Worm (Caenorhabditis elegans) whole organism, young adult: ENCODE results near the gene D2085.7.
A peak's percentile ranks its signal among the peaks of the same experiment; 100 is the strongest.

Source experiments
- C17E4.6 ChIP-seq: fragments of 200-800 bp; sonication (Bioruptor generic); IDR thresholded peaks from 2 replicates; pipeline ENCODE4 v1.3.6; 2022; ENCODE audit warnings: missing genetic modification reagents, missing genetic modification characterization, missing compliant biosample characterization
- F33H1.4 ChIP-seq: fragments of 200-800 bp; sonication (Bioruptor generic); IDR thresholded peaks from 2 replicates; pipeline ENCODE4 v1.3.6; 2022; ENCODE audit warnings: missing genetic modification reagents, missing genetic modification characterization, missing compliant biosample characterization
- F37B4.10 ChIP-seq: fragments of 200-800 bp; sonication (Bioruptor generic); IDR thresholded peaks from 2 replicates; pipeline ENCODE4 v1.3.6; 2022; ENCODE audit warnings: missing genetic modification characterization, missing compliant biosample characterization
- K11D2.4 ChIP-seq: fragments of 200-800 bp; sonication (Bioruptor generic); IDR thresholded peaks from 2 replicates; pipeline ENCODE4 v1.3.6; 2022; ENCODE audit warnings: missing genetic modification reagents, missing genetic modification characterization, missing compliant biosample characterization
- T07F8.4 ChIP-seq: sonication (generic microtip); optimal IDR thresholded peaks from 2 replicates; lab custom pipeline; 2016; ENCODE audit warnings: mild to moderate bottlenecking, missing genetic modification characterization, moderate library complexity, missing compliant biosample characterization
- T26A5.8 ChIP-seq: sonication (generic microtip); optimal IDR thresholded peaks from 2 replicates; lab custom pipeline; 2016; ENCODE audit warnings: missing genetic modification characterization, missing compliant biosample characterization
- Y56A3A.18 ChIP-seq: fragments of 200-800 bp; sonication (Bioruptor generic); IDR thresholded peaks from 2 replicates; pipeline ENCODE4 v1.3.6; 2022; ENCODE audit warnings: missing genetic modification reagents, missing genetic modification characterization, missing compliant biosample characterization
- ZK185.1 ChIP-seq: sonication (generic microtip); optimal IDR thresholded peaks from 2 replicates; lab custom pipeline; 2016; ENCODE audit warnings: mild to moderate bottlenecking, missing genetic modification characterization, missing compliant biosample characterization; ENCODE audit not compliant: poor library complexity, severe bottlenecking
- aptf-3 ChIP-seq: fragments of 200-800 bp; sonication (Bioruptor generic); IDR thresholded peaks from 2 replicates; pipeline ENCODE4 v1.3.6; 2022; ENCODE audit warnings: missing genetic modification characterization, missing compliant biosample characterization
- athp-1 ChIP-seq: sonication (generic microtip); optimal IDR thresholded peaks from 2 replicates; lab custom pipeline; 2017; ENCODE audit warnings: mild to moderate bottlenecking, missing genetic modification characterization, missing compliant biosample characterization
- attf-3 ChIP-seq: fragments of 200-800 bp; sonication (Bioruptor generic); conservative IDR thresholded peaks from 2 replicates; pipeline ENCODE4 v1.3.6; 2022; ENCODE audit warnings: missing genetic modification reagents, missing genetic modification characterization, missing compliant biosample characterization
- cebp-1 ChIP-seq, 2 experiments: fragments of 200-800 bp in 1 of 2; sonication (Bioruptor generic) in 1 of 2; sonication (generic microtip) in 1 of 2; IDR thresholded peaks in 1 of 2; optimal IDR thresholded peaks in 1 of 2; 2 replicates each; pipeline versions ENCODE4 v1.3.6 to Lab custom; 2017 to 2022; ENCODE audit warnings: missing compliant biosample characterization in 2 of 2, missing genetic modification characterization in 2 of 2, mild to moderate bottlenecking in 1 of 2, missing genetic modification reagents in 1 of 2, moderate library complexity in 1 of 2
- dox-1 ChIP-seq: fragments of 200-800 bp; sonication (Bioruptor generic); IDR thresholded peaks from 2 replicates; pipeline ENCODE4 v1.3.6; 2022; ENCODE audit warnings: missing genetic modification reagents, missing genetic modification characterization, missing compliant biosample characterization
- dpl-1 ChIP-seq: fragments of 150-350 bp; optimal IDR thresholded peaks from 2 replicates; lab custom pipeline; 2014; ENCODE audit warnings: missing biosample characterization, missing genetic modification reagents, missing genetic modification characterization
- efl-1 ChIP-seq: fragments of 150-350 bp; optimal IDR thresholded peaks from 2 replicates; lab custom pipeline; 2014; ENCODE audit warnings: missing biosample characterization, missing genetic modification reagents, missing genetic modification characterization
- egl-18 ChIP-seq: fragments of 200-800 bp; sonication (Bioruptor generic); IDR thresholded peaks from 2 replicates; pipeline ENCODE4 v1.3.6; 2022; ENCODE audit warnings: missing genetic modification reagents, missing genetic modification characterization, missing compliant biosample characterization
- ets-4 ChIP-seq: fragments of 200-800 bp; sonication (Bioruptor generic); optimal IDR thresholded peaks from 2 replicates; lab custom pipeline; 2018; ENCODE audit warnings: mild to moderate bottlenecking, missing genetic modification characterization, missing compliant biosample characterization
- him-1 ChIP-seq: sonication (generic microtip); optimal IDR thresholded peaks from 2 replicates; lab custom pipeline; 2016; ENCODE audit warnings: missing genotype, missing genetic modification reagents, missing genetic modification characterization, missing compliant biosample characterization
- hlh-26 ChIP-seq: fragments of 200-800 bp; sonication (Bioruptor generic); conservative IDR thresholded peaks from 2 replicates; pipeline ENCODE4 v1.3.6; 2022; ENCODE audit warnings: missing genetic modification reagents, missing genetic modification characterization, missing compliant biosample characterization
- hmg-1.2 ChIP-seq: fragments of 200-800 bp; sonication (Bioruptor generic); IDR thresholded peaks from 2 replicates; pipeline ENCODE4 v1.3.6; 2022; ENCODE audit warnings: missing genetic modification reagents, missing genetic modification characterization, missing compliant biosample characterization
- hmg-20 ChIP-seq: fragments of 200-800 bp; sonication (Bioruptor generic); IDR thresholded peaks from 2 replicates; pipeline ENCODE4 v1.3.6; 2022; ENCODE audit warnings: missing genetic modification reagents, missing genetic modification characterization, missing compliant biosample characterization
- lin-35 ChIP-seq, 3 experiments: fragments of 150-350 bp in 2 of 3; sonication (generic microtip) in 1 of 3; optimal IDR thresholded peaks; 2 replicates each; lab custom pipeline; 2014 to 2018; ENCODE audit warnings: missing biosample characterization in 3 of 3, missing genetic modification characterization in 3 of 3, missing genetic modification reagents in 3 of 3
- lsl-1 ChIP-seq: fragments of 200-800 bp; sonication (Bioruptor generic); optimal IDR thresholded peaks from 2 replicates; lab custom pipeline; 2018; ENCODE audit warnings: mild to moderate bottlenecking, missing genetic modification characterization, moderate library complexity, missing compliant biosample characterization
- madf-10 ChIP-seq: sonication (generic microtip); optimal IDR thresholded peaks from 2 replicates; lab custom pipeline; 2016; ENCODE audit warnings: mild to moderate bottlenecking, missing genetic modification characterization, missing compliant biosample characterization
- madf-3 ChIP-seq: fragments of 200-800 bp; sonication (Bioruptor generic); IDR thresholded peaks from 2 replicates; pipeline ENCODE4 v1.3.6; 2022; ENCODE audit warnings: missing genetic modification reagents, missing genetic modification characterization, missing compliant biosample characterization
- madf-8 ChIP-seq: fragments of 200-800 bp; sonication (Bioruptor generic); conservative IDR thresholded peaks from 2 replicates; pipeline ENCODE4 v1.3.6; 2022; ENCODE audit warnings: missing genetic modification reagents, missing genetic modification characterization, missing compliant biosample characterization
- nfya-1 ChIP-seq: sonication (generic microtip); optimal IDR thresholded peaks from 2 replicates; lab custom pipeline; 2017; ENCODE audit warnings: antibody characterized with exemption, missing compliant biosample characterization, missing genetic modification characterization, borderline replicate concordance; ENCODE audit not compliant: insufficient read depth
- nhr-179 ChIP-seq: sonication (generic microtip); optimal IDR thresholded peaks from 2 replicates; lab custom pipeline; 2016; ENCODE audit warnings: mild to moderate bottlenecking, missing genetic modification characterization, missing compliant biosample characterization
- nhr-80 ChIP-seq: sonication (generic microtip); optimal IDR thresholded peaks from 2 replicates; lab custom pipeline; 2016; ENCODE audit warnings: missing genetic modification characterization, missing compliant biosample characterization
- rcor-1 ChIP-seq: fragments of 200-800 bp; sonication (Bioruptor generic); IDR thresholded peaks from 2 replicates; pipeline ENCODE4 v1.3.6; 2022; ENCODE audit warnings: missing genetic modification reagents, missing genetic modification characterization, missing compliant biosample characterization
- sea-2 ChIP-seq: fragments of 200-800 bp; sonication (Bioruptor generic); IDR thresholded peaks from 2 replicates; pipeline ENCODE4 v1.3.6; 2022; ENCODE audit warnings: missing genetic modification characterization, missing compliant biosample characterization
- snpc-1.1 ChIP-seq: sonication (generic microtip); optimal IDR thresholded peaks from 2 replicates; lab custom pipeline; 2017; ENCODE audit warnings: missing genetic modification characterization, mild to moderate bottlenecking, missing compliant biosample characterization, antibody characterized with exemption, moderate library complexity, missing genotype, missing genetic modification reagents; ENCODE audit not compliant: insufficient read depth
- snpc-1.3 ChIP-seq: sonication (generic microtip); optimal IDR thresholded peaks from 2 replicates; lab custom pipeline; 2017; ENCODE audit warnings: missing genetic modification characterization, mild to moderate bottlenecking, missing compliant biosample characterization, antibody characterized with exemption, moderate library complexity, missing genotype, missing genetic modification reagents; ENCODE audit not compliant: insufficient read depth
- snpc-3.4 ChIP-seq: sonication (generic microtip); optimal IDR thresholded peaks from 2 replicates; lab custom pipeline; 2017; ENCODE audit warnings: missing genetic modification characterization, mild to moderate bottlenecking, missing compliant biosample characterization, antibody characterized with exemption, moderate library complexity, missing genotype, missing genetic modification reagents
- tbp1 ChIP-seq: fragments of 200-800 bp; sonication (Bioruptor generic); optimal IDR thresholded peaks from 2 replicates; lab custom pipeline; 2018; ENCODE audit warnings: mild to moderate bottlenecking, missing genetic modification characterization, missing compliant biosample characterization
- tbx-9 ChIP-seq: sonication (generic microtip); optimal IDR thresholded peaks from 2 replicates; lab custom pipeline; 2016; ENCODE audit warnings: borderline replicate concordance, missing genetic modification characterization, inconsistent platforms, missing compliant biosample characterization
- zfh-2 ChIP-seq: fragments of 200-800 bp; sonication (Bioruptor generic); conservative IDR thresholded peaks from 2 replicates; pipeline ENCODE4 v1.3.6; 2022; ENCODE audit warnings: missing genetic modification reagents, missing genetic modification characterization, missing compliant biosample characterization
- ztf-18 ChIP-seq: sonication (generic microtip); optimal IDR thresholded peaks from 2 replicates; lab custom pipeline; 2016; ENCODE audit warnings: missing genotype, mild to moderate bottlenecking, missing genetic modification characterization, missing compliant biosample characterization
- ztf-26 ChIP-seq: sonication (generic microtip); optimal IDR thresholded peaks from 2 replicates; lab custom pipeline; 2017; ENCODE audit warnings: missing genetic modification characterization, missing compliant biosample characterization

Gene D2085.7

DNA sequence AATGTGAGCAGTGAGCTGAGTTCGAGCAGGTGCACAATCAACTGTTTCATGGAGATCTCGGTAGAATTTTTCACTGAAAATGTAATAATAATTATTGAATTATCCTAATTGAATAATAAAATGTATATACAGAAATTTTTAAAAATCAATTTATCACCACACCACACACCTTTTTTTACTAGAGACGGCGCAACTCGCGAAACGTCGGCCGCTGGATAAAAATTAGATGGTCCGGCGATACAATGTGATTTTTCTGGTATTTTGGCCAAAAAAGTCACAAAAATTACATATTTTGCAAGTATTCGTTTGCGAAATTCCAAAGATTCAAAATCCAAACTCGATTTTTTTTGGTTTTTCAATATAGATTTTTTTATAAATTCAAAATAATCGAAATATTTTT lies 29.7 kb downstream of the D2085.7 start (continued):
- peak; percentile 28 for TF ChIP-seq tbp1 (GFP tag; lab: Kevin White, UChicago)
- no peak for TF ChIP-seq hmg-20
- TF ChIP-seq sea-2 (GFP tag; lab: Robert Waterston, UW) = no peak
- TF ChIP-seq nhr-179 (tag; lab: Kevin White, UChicago) = no peak
- peak; percentile 47 for TF ChIP-seq him-1 (tag; lab: Kevin White, UChicago)
- no peak for TF ChIP-seq T07F8.4
- TF ChIP-seq Y56A3A.18 (GFP tag; lab: Robert Waterston, UW) = no peak
- TF ChIP-seq egl-18 (GFP tag; lab: Robert Waterston, UW) = no peak
- no peak for TF ChIP-seq T26A5.8 (tag; lab: Kevin White, UChicago)
- TF ChIP-seq ztf-26 = no peak
- peak; percentile 6 for TF ChIP-seq lsl-1 (GFP tag; lab: Kevin White, UChicago)

DNA sequence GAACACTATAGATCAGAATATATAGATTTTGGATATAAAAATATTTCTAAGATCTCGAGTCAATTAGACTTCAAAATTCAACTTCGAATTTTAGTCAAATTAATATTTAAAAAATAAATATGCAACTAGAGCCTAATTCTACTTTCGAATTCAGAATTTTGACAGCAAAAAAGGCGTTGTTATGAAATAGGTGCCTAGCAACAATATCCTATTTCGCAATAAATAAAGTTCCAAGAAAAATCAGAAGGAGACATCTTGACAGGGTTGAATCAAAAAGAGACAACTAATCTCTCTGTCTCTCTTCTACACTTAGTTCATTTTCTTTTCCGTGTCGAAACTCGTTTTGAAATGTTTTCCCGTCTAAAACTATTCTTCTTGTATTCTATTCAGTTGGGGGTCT lies 34.2 kb downstream of the D2085.7 start:
- TF ChIP-seq rcor-1 (GFP tag; lab: Robert Waterston, UW) (no peak), madf-3 (GFP tag; lab: Robert Waterston, UW) (no peak), cebp-1 (GFP tag; IDR thresholded peaks at IDR 0.05; lab: Robert Waterston, UW) (peak; percentile 61; the same call in 1 of the 2 replicates), cebp-1 (tag; optimal IDR thresholded peaks at IDR 0.05; lab: Kevin White, UChicago) (peak; percentile 96), dox-1 (GFP tag; lab: Robert Waterston, UW) (no peak)
- TF ChIP-seq, all 124 proteins: peak for 1

- TF ChIP-seq nhr-80 (tag; lab: Kevin White, UChicago) (peak; percentile 8), hlh-26 (GFP tag; lab: Robert Waterston, UW) (no peak), ets-4 (GFP tag; lab: Kevin White, UChicago) (no peak), ZK185.1 (tag; lab: Kevin White, UChicago) (no peak)
- TF ChIP-seq, all 124 proteins: peak for 1
Observed at ce11 chrII:8679799-8680198, 38.6 kb downstream of the D2085.7 start.

- TF ChIP-seq Y56A3A.18 (GFP tag; lab: Robert Waterston, UW) = no peak
- peak; percentile 61 for TF ChIP-seq F33H1.4 (GFP tag; lab: Robert Waterston, UW)
- TF ChIP-seq rcor-1 (GFP tag; lab: Robert Waterston, UW) = 0 out of 2 replicates have a peak, but pooled peaks have one; percentile 34
- TF ChIP-seq zfh-2 (GFP tag; lab: Robert Waterston, UW) = no peak
- peak in 1 of 3 experiments; percentile 57 for TF ChIP-seq lin-35 (GFP tag; optimal IDR thresholded peaks at IDR 0.05; lab: Kevin White, UChicago)
- TF ChIP-seq dpl-1 (GFP tag; lab: Kevin White, UChicago) = peak; percentile 34
- TF ChIP-seq athp-1 = peak; percentile 99
- TF ChIP-seq lsl-1 (GFP tag; lab: Kevin White, UChicago) = peak; percentile 52
- TF ChIP-seq snpc-3.4 (tag; lab: Kevin White, UChicago) = no peak
- TF ChIP-seq C17E4.6 (GFP tag; lab: Robert Waterston, UW) = 0 out of 2 replicates have a peak, but pooled peaks have one; percentile 36
- TF ChIP-seq F37B4.10 (GFP tag; lab: Robert Waterston, UW) = no peak
- TF ChIP-seq hmg-1.2 (GFP tag; lab: Robert Waterston, UW) = 0 out of 2 replicates have a peak, but pooled peaks have one; percentile 25
- TF ChIP-seq nfya-1 (tag; lab: Kevin White, UChicago) = no peak
- TF ChIP-seq madf-8 (GFP tag; lab: Robert Waterston, UW) = peak; percentile 44; the same call in 1 of the 2 replicates
- TF ChIP-seq tbx-9 (tag; lab: Kevin White, UChicago) = no peak
- TF ChIP-seq efl-1 (GFP tag; lab: Kevin White, UChicago) = peak; percentile 6
- no peak for TF ChIP-seq aptf-3 (GFP tag; lab: Robert Waterston, UW)
- TF ChIP-seq ztf-18 (tag; lab: Kevin White, UChicago) = no peak
- no peak for TF ChIP-seq K11D2.4 (GFP tag; lab: Robert Waterston, UW)
- TF ChIP-seq snpc-1.1 = peak; percentile 19
- no peak for TF ChIP-seq attf-3
- no peak for TF ChIP-seq madf-10 (tag; lab: Kevin White, UChicago)
- peak; percentile 31 for TF ChIP-seq snpc-1.3 (tag; lab: Kevin White, UChicago)
Observed at ce11 chrII:8683933-8684332, 42.8 kb downstream of the D2085.7 start.
